Fruit fly (Drosophila melanogaster) whole organism, larva: ENCODE results near the gene eIF3h.

Experiments used
- noc ChIP-seq: fragments of 200-800 bp; sonication (Bioruptor generic); optimal IDR thresholded peaks from 3 replicates; lab custom pipeline; 2019; ENCODE audit warnings: missing biosample characterization, mild to moderate bottlenecking, missing genetic modification characterization, moderate library complexity

Gene eIF3h

dm6 chr2L:5052994-5053393 lies at the start of gene eIF3h:
Gene eIF3h, minus strand, starts transcription at chr2L:5053094.
- TF ChIP-seq noc (tag; lab: Kevin White, UChicago) = no peak

dm6 chr2L:5100577-5100976 lies 47.7 kb upstream of the eIF3h start, which contains the start of gene Msp300:
Gene Msp300, plus strand, starts transcription at chr2L:5100877.
- no peak for TF ChIP-seq noc (tag; lab: Kevin White, UChicago)

- TF ChIP-seq noc (tag; lab: Kevin White, UChicago) = no peak
These were observed 47.0 kb upstream of the eIF3h start, which contains the start of gene ND-13A for dm6 chr2L:5099790-5100360. Gene ND-13A, minus strand, starts transcription at chr2L:5100288.

dm6 chr2L:5096761-5097160 lies 43.9 kb upstream of the eIF3h start:
- no peak for TF ChIP-seq noc (tag; lab: Kevin White, UChicago)

dm6 chr2L:5096222-5096621 lies 43.3 kb upstream of the eIF3h start, which contains the start of gene CG4230:
Gene CG4230, plus strand, starts transcription at chr2L:5096227.
- TF ChIP-seq noc (tag; lab: Kevin White, UChicago) = peak; percentile 36

- peak; percentile 83 for TF ChIP-seq noc (tag; lab: Kevin White, UChicago)
These were observed 42.6 kb upstream of the eIF3h start for dm6 chr2L:5095350-5095962.

- TF ChIP-seq noc (tag; lab: Kevin White, UChicago) = no peak
These were observed 41.0 kb upstream of the eIF3h start, which contains the start of gene CG5828 for dm6 chr2L:5093772-5094350. Gene CG5828, plus strand, starts transcription at chr2L:5093976.

- TF ChIP-seq noc (tag; lab: Kevin White, UChicago) = peak; percentile 51
These were observed 40.2 kb upstream of the eIF3h start, which contains the start of gene Pgant5 for dm6 chr2L:5092992-5093695. Gene Pgant5, minus strand, starts transcription at chr2L:5093592.

- no peak for TF ChIP-seq noc (tag; lab: Kevin White, UChicago)
These were observed 39.7 kb upstream of the eIF3h start for dm6 chr2L:5092597-5092991.

- peak; percentile 11 for TF ChIP-seq noc (tag; lab: Kevin White, UChicago)
These were observed 39.3 kb upstream of the eIF3h start for dm6 chr2L:5092145-5092544.

- no peak for TF ChIP-seq noc (tag; lab: Kevin White, UChicago)
These were observed 37.5 kb upstream of the eIF3h start for dm6 chr2L:5090352-5090751.

dm6 chr2L:5089642-5090041 lies 36.7 kb upstream of the eIF3h start:
- no peak for TF ChIP-seq noc (tag; lab: Kevin White, UChicago)

dm6 chr2L:5088649-5089270 lies 35.9 kb upstream of the eIF3h start:
- no peak for TF ChIP-seq noc (tag; lab: Kevin White, UChicago)

- TF ChIP-seq noc (tag; lab: Kevin White, UChicago) = peak; percentile 77
These were observed 34.1 kb upstream of the eIF3h start for dm6 chr2L:5086905-5087522.

dm6 chr2L:5085561-5085960 lies 32.7 kb upstream of the eIF3h start:
- TF ChIP-seq noc (tag; lab: Kevin White, UChicago) = peak; percentile 46
